Worm (Caenorhabditis elegans) whole organism, L4 larva: Measurements from ENCODE around the gene C02F5.13.

Experiments used
- D1046.2 ChIP-seq: fragments of 200-800 bp; sonication (Bioruptor generic); IDR thresholded peaks from 2 replicates; pipeline ENCODE4 v1.3.6; 2022; ENCODE audit warnings: missing genetic modification characterization, missing compliant biosample characterization
- F10B5.3 ChIP-seq: sonication (generic microtip); optimal IDR thresholded peaks from 2 replicates; lab custom pipeline; 2016; ENCODE audit warnings: mild to moderate bottlenecking, missing genetic modification characterization, missing compliant biosample characterization
- F26F4.8 ChIP-seq: fragments of 200-800 bp; sonication (Bioruptor generic); conservative IDR thresholded peaks from 2 replicates; pipeline ENCODE4 v1.3.6; 2022; ENCODE audit warnings: missing genetic modification characterization, missing compliant biosample characterization
- T20F7.1 ChIP-seq: fragments of 200-800 bp; sonication (Bioruptor generic); optimal IDR thresholded peaks from 2 replicates; lab custom pipeline; 2018; ENCODE audit warnings: mild to moderate bottlenecking, missing genetic modification characterization, missing compliant biosample characterization
- ceh-20 ChIP-seq: fragments of 200-800 bp; sonication (Bioruptor generic); IDR thresholded peaks from 2 replicates; pipeline ENCODE4 v1.3.6; 2022; ENCODE audit warnings: missing genetic modification reagents, missing genetic modification characterization, missing compliant biosample characterization
- ceh-28 ChIP-seq: fragments of 150-350 bp; optimal IDR thresholded peaks from 2 replicates; lab custom pipeline; 2014; ENCODE audit warnings: missing biosample characterization, missing genetic modification reagents, missing genetic modification characterization
- ceh-32 ChIP-seq: sonication (generic microtip); optimal IDR thresholded peaks from 2 replicates; lab custom pipeline; 2016; ENCODE audit warnings: mild to moderate bottlenecking, missing genetic modification characterization, missing compliant biosample characterization; ENCODE audit not compliant: poor library complexity
- ceh-82 ChIP-seq: sonication (generic microtip); optimal IDR thresholded peaks from 2 replicates; lab custom pipeline; 2017; ENCODE audit warnings: missing biosample characterization, missing genetic modification characterization
- ctbp-1 ChIP-seq: fragments of 200-800 bp; sonication (Bioruptor generic); IDR thresholded peaks from 2 replicates; pipeline ENCODE4 v1.3.6; 2022; ENCODE audit warnings: missing genetic modification reagents, missing genetic modification characterization, missing compliant biosample characterization
- daf-12 ChIP-seq: fragments of 150-350 bp; optimal IDR thresholded peaks from 2 replicates; lab custom pipeline; 2014; ENCODE audit warnings: missing biosample characterization, missing genetic modification reagents, missing genetic modification characterization
- daf-8 ChIP-seq: fragments of 200-800 bp; sonication (Bioruptor generic); IDR thresholded peaks from 2 replicates; pipeline ENCODE4 v1.3.6; 2022; ENCODE audit warnings: missing genetic modification characterization, missing compliant biosample characterization
- dmd-6 ChIP-seq: fragments of 200-800 bp; sonication (Bioruptor generic); IDR thresholded peaks from 2 replicates; pipeline ENCODE4 v1.3.6; 2022; ENCODE audit warnings: missing genetic modification reagents, missing genetic modification characterization, missing compliant biosample characterization
- dpl-1 ChIP-seq: fragments of 150-350 bp; optimal IDR thresholded peaks from 2 replicates; lab custom pipeline; 2014; ENCODE audit warnings: missing biosample characterization, missing genetic modification reagents, missing genetic modification characterization
- duxl-1 ChIP-seq: sonication (generic microtip); optimal IDR thresholded peaks from 2 replicates; lab custom pipeline; 2016; ENCODE audit warnings: mild to moderate bottlenecking, missing genetic modification characterization, moderate library complexity, missing compliant biosample characterization; ENCODE audit not compliant: poor library complexity
- dve-1 ChIP-seq: sonication (generic microtip); optimal IDR thresholded peaks from 2 replicates; lab custom pipeline; 2017; ENCODE audit warnings: antibody characterized with exemption, mild to moderate bottlenecking, missing genetic modification characterization, missing compliant biosample characterization; ENCODE audit not compliant: insufficient read depth
- egl-27 ChIP-seq: sonication (generic microtip); optimal IDR thresholded peaks from 3 replicates; lab custom pipeline; 2017; ENCODE audit warnings: missing biosample characterization, missing genetic modification reagents, missing genetic modification characterization
- hlh-11 ChIP-seq: fragments of 200-800 bp; sonication (Bioruptor generic); optimal IDR thresholded peaks from 2 replicates; lab custom pipeline; 2018; ENCODE audit warnings: mild to moderate bottlenecking, missing genetic modification characterization, missing compliant biosample characterization
- jun-1 ChIP-seq: fragments of 150-350 bp; optimal IDR thresholded peaks from 2 replicates; lab custom pipeline; 2014; ENCODE audit warnings: missing biosample characterization, missing genetic modification reagents, missing genetic modification characterization
- lin-13 ChIP-seq: fragments of 150-350 bp; optimal IDR thresholded peaks from 2 replicates; lab custom pipeline; 2014; ENCODE audit warnings: missing biosample characterization, missing genetic modification reagents, missing genetic modification characterization
- lin-15B ChIP-seq: fragments of 150-350 bp; sonication (generic microtip); optimal IDR thresholded peaks from 3 replicates; lab custom pipeline; 2014; ENCODE audit warnings: missing biosample characterization, missing genetic modification characterization
- lsy-2 ChIP-seq, 2 experiments: fragments of 150-350 bp in 1 of 2; sonication (generic microtip) in 1 of 2; optimal IDR thresholded peaks; 2 replicates each; lab custom pipeline; 2014 to 2017; ENCODE audit warnings: missing biosample characterization in 2 of 2, missing genetic modification characterization in 2 of 2
- madf-9 ChIP-seq: fragments of 200-800 bp; sonication (Bioruptor generic); conservative IDR thresholded peaks from 2 replicates; pipeline ENCODE4 v1.3.6; 2022; ENCODE audit warnings: missing genetic modification reagents, missing genetic modification characterization, missing compliant biosample characterization
- mep-1 ChIP-seq: fragments of 150-350 bp; sonication (generic microtip); optimal IDR thresholded peaks from 3 replicates; lab custom pipeline; 2014; ENCODE audit warnings: missing biosample characterization, missing genetic modification characterization
- mxl-2 ChIP-seq: fragments of 200-800 bp; sonication (Bioruptor generic); conservative IDR thresholded peaks from 2 replicates; pipeline ENCODE4 v1.3.6; 2022; ENCODE audit warnings: missing genetic modification reagents, missing genetic modification characterization, missing compliant biosample characterization
- nhr-102 ChIP-seq: sonication (generic microtip); optimal IDR thresholded peaks from 2 replicates; lab custom pipeline; 2016; ENCODE audit warnings: mild to moderate bottlenecking, missing genetic modification characterization, moderate library complexity, missing compliant biosample characterization
- nhr-237 ChIP-seq: sonication (generic microtip); optimal IDR thresholded peaks from 2 replicates; lab custom pipeline; 2017; ENCODE audit warnings: missing biosample characterization, missing genetic modification characterization
- nhr-41 ChIP-seq: fragments of 200-800 bp; sonication (Bioruptor generic); IDR thresholded peaks from 2 replicates; pipeline ENCODE4 v1.3.6; 2022; ENCODE audit warnings: missing genetic modification reagents, missing genetic modification characterization, missing compliant biosample characterization
- nhr-42 ChIP-seq: fragments of 200-800 bp; sonication (Bioruptor generic); IDR thresholded peaks from 2 replicates; pipeline ENCODE4 v1.3.6; 2022; ENCODE audit warnings: missing genetic modification characterization, missing compliant biosample characterization
- nhr-6 ChIP-seq: fragments of 150-350 bp; optimal IDR thresholded peaks from 2 replicates; lab custom pipeline; 2014; ENCODE audit warnings: missing biosample characterization, missing genetic modification characterization
- nhr-76 ChIP-seq: fragments of 150-350 bp; optimal IDR thresholded peaks from 2 replicates; lab custom pipeline; 2014; ENCODE audit warnings: missing biosample characterization, missing genetic modification characterization
- nhr-77 ChIP-seq: fragments of 150-350 bp; optimal IDR thresholded peaks from 2 replicates; lab custom pipeline; 2014; ENCODE audit warnings: missing biosample characterization, missing genetic modification characterization
- php-3 ChIP-seq: fragments of 200-800 bp; sonication (Bioruptor generic); IDR thresholded peaks from 2 replicates; pipeline ENCODE4 v1.3.6; 2022; ENCODE audit warnings: missing genetic modification reagents, missing genetic modification characterization, missing compliant biosample characterization
- sdz-12 ChIP-seq: fragments of 200-800 bp; sonication (Bioruptor generic); optimal IDR thresholded peaks from 2 replicates; lab custom pipeline; 2018; ENCODE audit warnings: mild to moderate bottlenecking, missing genetic modification characterization, missing compliant biosample characterization
- set-16 ChIP-seq: fragments of 200-800 bp; sonication (Bioruptor generic); IDR thresholded peaks from 2 replicates; pipeline ENCODE4 v1.3.6; 2022; ENCODE audit warnings: missing genetic modification reagents, missing genetic modification characterization, missing compliant biosample characterization
- skn-1 ChIP-seq: fragments of 150-350 bp; optimal IDR thresholded peaks from 2 replicates; lab custom pipeline; 2014; ENCODE audit warnings: missing biosample characterization, missing genetic modification characterization
- snpc-4 ChIP-seq: fragments of 150-350 bp; optimal IDR thresholded peaks from 2 replicates; lab custom pipeline; 2014; ENCODE audit warnings: missing biosample characterization, missing genetic modification characterization
- spr-1 ChIP-seq: sonication (generic microtip); optimal IDR thresholded peaks from 2 replicates; lab custom pipeline; 2016; ENCODE audit warnings: mild to moderate bottlenecking, missing genetic modification characterization, missing compliant biosample characterization
- tag-97 ChIP-seq: fragments of 200-800 bp; sonication (Bioruptor generic); IDR thresholded peaks from 2 replicates; pipeline ENCODE4 v1.3.6; 2022; ENCODE audit warnings: missing genetic modification characterization, missing compliant biosample characterization
- tra-1 ChIP-seq: fragments of 200-800 bp; sonication (Bioruptor generic); IDR thresholded peaks from 2 replicates; pipeline ENCODE4 v1.3.6; 2022; ENCODE audit warnings: missing genetic modification reagents, missing genetic modification characterization, missing compliant biosample characterization
- unc-39 ChIP-seq: sonication (generic microtip); optimal IDR thresholded peaks from 2 replicates; lab custom pipeline; 2017; ENCODE audit warnings: missing biosample characterization, missing genetic modification characterization
- zfp-2 ChIP-seq: sonication (generic microtip); optimal IDR thresholded peaks from 2 replicates; lab custom pipeline; 2016; ENCODE audit warnings: mild to moderate bottlenecking, missing genetic modification characterization, missing compliant biosample characterization
- zfp-3 ChIP-seq: fragments of 200-800 bp; sonication (Bioruptor generic); conservative IDR thresholded peaks from 2 replicates; pipeline ENCODE4 v1.3.6; 2022; ENCODE audit warnings: missing genetic modification reagents, missing genetic modification characterization, missing compliant biosample characterization
- zip-11 ChIP-seq: fragments of 200-800 bp; sonication (Bioruptor generic); IDR thresholded peaks from 2 replicates; pipeline ENCODE4 v1.3.6; 2022; ENCODE audit warnings: missing genetic modification characterization, missing compliant biosample characterization
- ztf-7 ChIP-seq: fragments of 150-350 bp; optimal IDR thresholded peaks from 2 replicates; lab custom pipeline; 2014; ENCODE audit warnings: missing biosample characterization, missing genetic modification characterization

The C02F5.13 gene

DNA sequence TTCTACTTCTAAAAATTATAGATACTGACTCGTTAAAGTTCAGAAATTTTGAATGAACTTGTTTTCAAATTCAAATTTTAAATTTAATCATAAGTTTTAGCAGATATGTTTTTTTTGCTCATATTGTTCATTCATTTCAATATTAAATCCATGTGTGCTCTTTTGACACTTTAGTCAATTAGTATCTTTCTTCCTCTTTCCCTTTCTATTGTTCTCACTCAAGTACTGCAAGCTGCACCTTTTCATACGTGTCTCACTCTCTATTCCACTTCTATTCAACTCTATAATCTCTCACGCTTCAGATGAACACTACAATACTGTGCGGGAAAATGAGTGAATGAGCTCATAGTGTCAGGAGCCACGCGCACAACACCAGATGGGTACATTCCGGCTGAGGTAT, 29.2 kb upstream of the C02F5.13 start, which contains the start of gene C30A5.16:
TSS of gene C30A5.16 (plus strand) at position 301 of the 400 bp plus-strand sequence.
- TF ChIP-seq dve-1 (tag; lab: Kevin White, UChicago) (no peak), tag-97 (GFP tag; lab: Robert Waterston, UW) (no peak), tra-1 (GFP tag; lab: Robert Waterston, UW) (no peak), D1046.2 (GFP tag; lab: Robert Waterston, UW) (no peak), nhr-76 (tag; lab: Kevin White, UChicago) (no peak), daf-8 (GFP tag; lab: Robert Waterston, UW) (no peak), madf-9 (no peak), zfp-3 (no peak), duxl-1 (no peak), daf-12 (no peak), lin-15B (tag; lab: Kevin White, UChicago) (no peak)

DNA sequence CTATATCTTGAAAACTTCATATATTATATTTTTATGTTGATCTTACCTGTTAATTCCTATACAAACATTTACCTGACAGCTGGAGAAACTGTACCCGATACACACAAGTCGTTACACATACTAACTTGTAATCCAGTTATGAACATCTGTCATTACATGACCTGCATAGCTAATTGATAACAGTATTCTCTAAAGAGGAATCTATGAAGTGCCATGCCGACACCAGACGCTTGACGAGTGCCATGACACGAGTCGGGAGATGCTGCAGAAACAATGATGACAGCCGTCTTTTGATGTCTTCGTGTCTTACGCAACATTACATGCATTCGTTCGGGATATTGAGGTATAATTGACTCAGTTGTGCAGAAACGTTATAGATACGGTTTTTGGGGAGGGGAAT, 27.1 kb upstream of the C02F5.13 start:
- no peak for TF ChIP-seq nhr-77
- TF ChIP-seq spr-1 (tag; lab: Kevin White, UChicago) = no peak
- no peak for TF ChIP-seq nhr-102 (tag; lab: Kevin White, UChicago)
- TF ChIP-seq D1046.2 (GFP tag; lab: Robert Waterston, UW) = no peak
- no peak for TF ChIP-seq mep-1 (tag; lab: Kevin White, UChicago)
- no peak for TF ChIP-seq zfp-2 (tag; lab: Kevin White, UChicago)
- no peak for TF ChIP-seq jun-1 (tag; lab: Kevin White, UChicago)
- no peak for TF ChIP-seq mxl-2
- no peak for TF ChIP-seq lin-13 (GFP tag; lab: Kevin White, UChicago)
- no peak for TF ChIP-seq ceh-32 (tag; lab: Kevin White, UChicago)
- TF ChIP-seq hlh-11 = no peak
- TF ChIP-seq ztf-7 (tag; lab: Kevin White, UChicago) = no peak

- TF ChIP-seq ceh-28 (tag; lab: Kevin White, UChicago) (no peak), F26F4.8 (GFP tag; lab: Robert Waterston, UW) (no peak), dpl-1 (GFP tag; lab: Kevin White, UChicago) (peak; percentile 4), T20F7.1 (GFP tag; lab: Kevin White, UChicago) (peak; percentile 92), lsy-2 (tag; optimal IDR thresholded peaks at IDR 0.05; lab: Kevin White, UChicago) (peak in 1 of 2 experiments; percentile 9)
These were observed 22.4 kb upstream of the C02F5.13 start, which contains the start of gene mob-4 for ce11 chrIII:8224769-8225168. Gene mob-4 (plus strand): TSS chrIII:8225097.

DNA sequence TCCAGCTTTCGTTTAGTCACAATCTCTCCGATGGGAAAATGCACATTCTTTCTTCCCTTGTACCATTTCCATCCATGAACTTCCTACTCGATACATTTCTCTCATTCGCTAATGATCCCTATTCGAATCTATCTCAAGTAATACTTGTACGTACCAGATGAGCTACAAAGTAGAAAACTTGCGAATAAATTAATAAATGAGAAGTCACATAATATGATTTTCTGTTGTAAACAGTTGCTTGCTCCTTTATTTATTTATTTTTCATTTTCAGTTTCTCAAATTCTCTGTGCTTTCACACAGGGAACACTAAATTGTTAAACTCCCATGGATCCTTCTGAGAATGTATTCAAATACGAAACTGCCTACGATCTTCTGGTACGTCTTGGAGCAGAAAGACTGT, 21.0 kb upstream of the C02F5.13 start, which contains the start of gene rfs-1:
TSS of gene rfs-1 (plus strand) at position 301 of the 400 bp plus-strand sequence.
- no peak for TF ChIP-seq php-3

DNA sequence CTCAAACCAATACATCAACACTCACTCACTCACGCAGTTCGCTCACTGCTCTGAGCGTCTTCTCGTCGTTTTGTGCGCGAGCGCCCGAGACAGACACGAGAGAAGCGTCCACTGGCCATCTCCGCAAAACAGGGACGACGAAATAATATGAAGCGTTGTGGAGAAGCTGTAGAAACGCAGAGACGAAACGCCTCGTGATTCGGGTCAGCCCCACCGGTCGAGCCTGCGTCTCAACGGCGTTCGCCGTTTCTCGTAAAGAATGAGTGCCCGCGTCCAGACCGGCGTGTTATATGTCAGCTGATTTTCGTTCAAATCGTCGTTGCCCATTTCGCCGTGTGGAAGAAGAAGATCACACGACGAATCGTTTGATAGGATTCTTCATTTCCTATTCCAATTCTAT, 19.6 kb upstream of the C02F5.13 start, which contains the start of gene fbxl-1:
TSS of gene fbxl-1 (plus strand) at position 320 of the 400 bp plus-strand sequence.
- TF ChIP-seq nhr-237 (tag; lab: Kevin White, UChicago) = no peak
- no peak for TF ChIP-seq nhr-41
- no peak for TF ChIP-seq daf-8 (GFP tag; lab: Robert Waterston, UW)
- peak; percentile 6 for TF ChIP-seq duxl-1
- peak; percentile 83 for TF ChIP-seq nhr-77
- TF ChIP-seq nhr-6 (tag; lab: Kevin White, UChicago) = peak; percentile 76
- TF ChIP-seq nhr-42 = peak; percentile 41; the same call in 1 of the 2 replicates
- TF ChIP-seq ceh-82 (tag; lab: Kevin White, UChicago) = no peak
- peak; percentile 80 for TF ChIP-seq ceh-20 (GFP tag; lab: Robert Waterston, UW)
- TF ChIP-seq ceh-32 (tag; lab: Kevin White, UChicago) = no peak
- no peak for TF ChIP-seq lin-15B (tag; lab: Kevin White, UChicago)
- no peak for TF ChIP-seq zip-11 (GFP tag; lab: Robert Waterston, UW)
- TF ChIP-seq F10B5.3 = no peak
- TF ChIP-seq dmd-6 = peak; percentile 86
- no peak for TF ChIP-seq sdz-12 (GFP tag; lab: Kevin White, UChicago)
- TF ChIP-seq egl-27 (tag; lab: Kevin White, UChicago) = no peak
- TF ChIP-seq ztf-7 (tag; lab: Kevin White, UChicago) = peak; percentile 30
- TF ChIP-seq zfp-2 (tag; lab: Kevin White, UChicago) = no peak
- TF ChIP-seq skn-1 (tag; lab: Kevin White, UChicago) = no peak
- peak; percentile 16 for TF ChIP-seq dpl-1 (GFP tag; lab: Kevin White, UChicago)
- no peak for TF ChIP-seq unc-39 (tag; lab: Kevin White, UChicago)
- TF ChIP-seq set-16 (GFP tag; lab: Robert Waterston, UW) = peak; percentile 89
- peak; percentile 36 for TF ChIP-seq spr-1 (tag; lab: Kevin White, UChicago)
- TF ChIP-seq ctbp-1 (GFP tag; lab: Robert Waterston, UW) = peak; percentile 78
- TF ChIP-seq snpc-4 (tag; lab: Kevin White, UChicago) = no peak
